Worm (Caenorhabditis elegans) whole organism, L2 larva: ENCODE data around the gene F20B6.5.
"Not testable (repeated sequence)": the region's sequence is repeated elsewhere in the genome, so short reads cannot be mapped to it uniquely, and the experiment has no call there.

Experiments
- C34F6.9 ChIP-seq: fragments of 150-350 bp; optimal IDR thresholded peaks from 2 replicates; lab custom pipeline; 2014; ENCODE audit warnings: missing biosample characterization, missing genetic modification characterization
- F13H6.1 ChIP-seq: sonication (generic microtip); optimal IDR thresholded peaks from 2 replicates; lab custom pipeline; 2016; ENCODE audit warnings: missing genetic modification characterization, missing compliant biosample characterization
- R02D3.7 ChIP-seq: fragments of 150-350 bp; optimal IDR thresholded peaks from 2 replicates; lab custom pipeline; 2014; ENCODE audit warnings: missing biosample characterization, missing genetic modification characterization
- Y55F3AM.14 ChIP-seq: fragments of 200-800 bp; sonication (Bioruptor generic); optimal IDR thresholded peaks from 2 replicates; lab custom pipeline; 2018; ENCODE audit warnings: mild to moderate bottlenecking, missing genetic modification characterization, missing compliant biosample characterization
- ama-1 ChIP-seq: fragments of 150-350 bp; optimal IDR thresholded peaks from 2 replicates; lab custom pipeline; 2018; ENCODE audit warnings: inconsistent platforms
- ceh-16 ChIP-seq: fragments of 150-350 bp; optimal IDR thresholded peaks from 2 replicates; lab custom pipeline; 2014; ENCODE audit warnings: missing biosample characterization, missing genetic modification characterization
- ceh-82 ChIP-seq: fragments of 150-350 bp; optimal IDR thresholded peaks from 2 replicates; lab custom pipeline; 2014; ENCODE audit warnings: missing biosample characterization, missing genetic modification characterization
- crh-2 ChIP-seq: sonication (generic microtip); optimal IDR thresholded peaks from 2 replicates; lab custom pipeline; 2017; ENCODE audit warnings: missing biosample characterization, missing genetic modification characterization
- elt-1 ChIP-seq: fragments of 150-350 bp; optimal IDR thresholded peaks from 2 replicates; lab custom pipeline; 2014; ENCODE audit warnings: missing biosample characterization, missing genetic modification characterization
- elt-3 ChIP-seq: sonication (generic microtip); optimal IDR thresholded peaks from 2 replicates; lab custom pipeline; 2017; ENCODE audit warnings: missing biosample characterization, missing genetic modification characterization
- fos-1 ChIP-seq: fragments of 150-350 bp; optimal IDR thresholded peaks from 2 replicates; lab custom pipeline; 2014; ENCODE audit warnings: missing biosample characterization, missing genetic modification characterization
- gmeb-1 ChIP-seq: fragments of 150-350 bp; optimal IDR thresholded peaks from 2 replicates; lab custom pipeline; 2014; ENCODE audit warnings: missing biosample characterization, missing genetic modification characterization
- lin-11 ChIP-seq: fragments of 150-350 bp; sonication (generic microtip); optimal IDR thresholded peaks from 2 replicates; lab custom pipeline; 2014; ENCODE audit warnings: missing biosample characterization, missing genetic modification characterization, inconsistent platforms, mixed read lengths
- lin-39 ChIP-seq: fragments of 150-350 bp; optimal IDR thresholded peaks from 2 replicates; lab custom pipeline; 2014; ENCODE audit warnings: missing biosample characterization, missing genetic modification reagents, missing genetic modification characterization
- lsy-2 ChIP-seq, 2 experiments: fragments of 150-350 bp in 1 of 2; sonication (generic microtip) in 1 of 2; optimal IDR thresholded peaks; 2 replicates each; lab custom pipeline; 2014 to 2017; ENCODE audit warnings: missing biosample characterization in 2 of 2, missing genetic modification characterization in 2 of 2
- mab-5 ChIP-seq: fragments of 150-350 bp; optimal IDR thresholded peaks from 2 replicates; lab custom pipeline; 2014; ENCODE audit warnings: missing biosample characterization, missing genetic modification characterization
- mbf-1 ChIP-seq: sonication (generic microtip); optimal IDR thresholded peaks from 2 replicates; lab custom pipeline; 2017; ENCODE audit warnings: missing biosample characterization, missing genetic modification characterization
- mdl-1 ChIP-seq, 2 experiments: fragments of 150-350 bp in 1 of 2; sonication (generic microtip) in 1 of 2; optimal IDR thresholded peaks; 2 replicates each; lab custom pipeline; 2017; ENCODE audit warnings: missing biosample characterization in 2 of 2, missing genetic modification characterization in 2 of 2
- nhr-10 ChIP-seq: sonication (generic microtip); optimal IDR thresholded peaks from 2 replicates; lab custom pipeline; 2017; ENCODE audit warnings: missing biosample characterization, missing genetic modification characterization
- nhr-12 ChIP-seq: fragments of 150-350 bp; optimal IDR thresholded peaks from 2 replicates; lab custom pipeline; 2014; ENCODE audit warnings: missing biosample characterization, missing genetic modification characterization
- nhr-129 ChIP-seq: fragments of 150-350 bp; optimal IDR thresholded peaks from 2 replicates; lab custom pipeline; 2014; ENCODE audit warnings: missing biosample characterization, missing genetic modification characterization
- nhr-21 ChIP-seq: fragments of 150-350 bp; optimal IDR thresholded peaks from 2 replicates; lab custom pipeline; 2014; ENCODE audit warnings: missing biosample characterization, missing genetic modification characterization
- nhr-237 ChIP-seq: fragments of 150-350 bp; optimal IDR thresholded peaks from 2 replicates; lab custom pipeline; 2014; ENCODE audit warnings: missing biosample characterization, missing genetic modification characterization
- nhr-25 ChIP-seq: fragments of 150-350 bp; sonication (generic microtip); optimal IDR thresholded peaks from 3 replicates; lab custom pipeline; 2014; ENCODE audit warnings: missing biosample characterization, missing genetic modification characterization
- nhr-6 ChIP-seq: fragments of 150-350 bp; optimal IDR thresholded peaks from 2 replicates; lab custom pipeline; 2014; ENCODE audit warnings: missing biosample characterization, missing genetic modification characterization
- peb-1 ChIP-seq: fragments of 150-350 bp; optimal IDR thresholded peaks from 2 replicates; lab custom pipeline; 2014; ENCODE audit warnings: missing biosample characterization, missing genetic modification characterization
- sem-4 ChIP-seq: fragments of 150-350 bp; optimal IDR thresholded peaks from 2 replicates; lab custom pipeline; 2014; ENCODE audit warnings: missing biosample characterization, missing genetic modification reagents, missing genetic modification characterization
- skn-1 ChIP-seq: sonication (generic microtip); optimal IDR thresholded peaks from 2 replicates; lab custom pipeline; 2017; ENCODE audit warnings: missing biosample characterization, missing genetic modification characterization
- sma-3 ChIP-seq: sonication (generic microtip); optimal IDR thresholded peaks from 2 replicates; lab custom pipeline; 2016; ENCODE audit warnings: missing genetic modification reagents, missing genetic modification characterization, missing compliant biosample characterization
- sma-9 ChIP-seq, 2 experiments: fragments of 150-350 bp in 1 of 2; sonication (generic microtip) in 1 of 2; optimal IDR thresholded peaks; 2 replicates each; lab custom pipeline; 2014 to 2016; ENCODE audit warnings: missing genetic modification characterization in 2 of 2, mild to moderate bottlenecking in 1 of 2, missing biosample characterization in 1 of 2, missing compliant biosample characterization in 1 of 2, missing genetic modification reagents in 1 of 2, moderate library complexity in 1 of 2
- snpc-4 ChIP-seq: fragments of 150-350 bp; optimal IDR thresholded peaks from 2 replicates; lab custom pipeline; 2014; ENCODE audit warnings: missing biosample characterization, missing genetic modification characterization
- unc-39 ChIP-seq: fragments of 150-350 bp; optimal IDR thresholded peaks from 2 replicates; lab custom pipeline; 2014; ENCODE audit warnings: missing biosample characterization, missing genetic modification characterization
- ztf-1 ChIP-seq: fragments of 200-800 bp; sonication (Bioruptor generic); conservative IDR thresholded peaks from 2 replicates; pipeline ENCODE4 v1.3.6; 2022; ENCODE audit warnings: missing genetic modification characterization, missing compliant biosample characterization
- ztf-11 ChIP-seq: sonication (generic microtip); optimal IDR thresholded peaks from 2 replicates; lab custom pipeline; 2017; ENCODE audit warnings: missing biosample characterization, missing genetic modification characterization
- ztf-4 ChIP-seq: fragments of 150-350 bp; optimal IDR thresholded peaks from 2 replicates; lab custom pipeline; 2014; ENCODE audit warnings: missing biosample characterization, missing genetic modification characterization

F20B6.5 gene

DNA sequence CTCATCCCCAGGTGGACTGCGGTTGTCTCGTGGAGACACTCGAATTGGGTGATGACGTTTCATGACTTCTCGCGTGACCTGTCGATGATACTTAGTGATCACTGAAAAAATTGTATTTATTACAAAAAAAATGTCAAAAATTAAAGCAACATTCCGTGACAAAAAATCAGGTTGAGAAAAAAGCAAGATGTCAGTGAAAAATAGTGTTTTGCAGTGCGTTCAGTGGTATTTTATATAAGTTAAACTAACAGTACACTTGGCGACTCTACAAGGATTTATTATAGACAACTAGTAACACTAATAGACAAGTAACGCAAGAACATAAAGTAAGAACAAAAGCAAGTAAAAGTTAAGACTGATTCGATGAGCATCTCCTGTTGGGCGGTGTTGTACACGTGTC lies at the start of gene F20B6.5:
TSS of gene F20B6.5 (minus strand) at position 101 of the 400 bp plus-strand sequence.
- not testable (repeated sequence) for TF ChIP-seq ceh-82 (tag; lab: Kevin White, UChicago); mab-5 (tag; lab: Kevin White, UChicago); ama-1

DNA sequence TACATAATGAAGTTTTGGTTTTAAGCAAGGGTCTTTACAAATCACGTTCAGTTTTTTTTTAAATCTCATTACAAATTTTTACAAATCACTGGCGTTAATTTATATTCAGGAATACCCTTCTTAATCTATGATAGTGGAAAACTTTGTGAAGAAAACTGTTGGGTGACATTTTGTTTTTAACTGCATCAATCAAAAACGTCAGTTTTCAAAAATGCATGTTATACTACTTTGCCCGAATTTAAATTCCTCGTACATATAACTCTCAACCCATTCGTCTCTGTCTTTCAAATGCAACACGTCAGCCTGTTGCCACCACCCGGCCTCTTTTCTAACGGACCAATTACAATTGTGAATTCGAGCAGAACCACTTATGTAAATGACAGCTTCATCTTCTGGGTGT lies 49.2 kb upstream of the F20B6.5 start, which contains the start of gene hlh-13:
TSS of gene hlh-13 (plus strand) at position 301 of the 400 bp plus-strand sequence.
- TF ChIP-seq ceh-16 (tag; lab: Kevin White, UChicago) (no peak), lin-11 (tag; lab: Kevin White, UChicago) (no peak), nhr-129 (tag; lab: Kevin White, UChicago) (no peak), lsy-2 (tag; optimal IDR thresholded peaks at IDR 0.05; lab: Kevin White, UChicago) (no peak), R02D3.7 (no peak), nhr-25 (no peak), nhr-10 (tag; lab: Kevin White, UChicago) (no peak), C34F6.9 (tag; lab: Kevin White, UChicago) (no peak), mbf-1 (tag; lab: Kevin White, UChicago) (no peak), elt-1 (no peak), nhr-237 (no peak)

DNA sequence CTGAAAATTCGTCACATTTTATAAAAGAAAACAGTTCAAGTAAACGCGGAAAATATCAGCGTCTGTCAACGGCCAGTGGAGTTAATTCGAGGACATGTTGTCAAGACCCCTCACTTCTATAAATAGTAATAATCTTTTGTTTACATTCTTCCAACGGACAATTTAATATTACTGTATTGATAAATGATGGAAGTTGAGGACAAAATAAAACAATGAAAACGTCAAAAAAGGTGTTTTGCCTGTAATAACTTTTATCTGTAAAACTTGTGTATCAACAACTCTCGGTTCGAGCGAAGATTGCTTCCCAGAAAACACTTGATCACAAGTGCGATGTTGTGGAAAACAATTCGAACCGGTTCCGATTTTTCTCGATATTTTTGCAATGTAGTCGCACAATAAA lies 48.7 kb upstream of the F20B6.5 start:
- TF ChIP-seq nhr-129 (tag; lab: Kevin White, UChicago) (peak; percentile 11), mab-5 (tag; lab: Kevin White, UChicago) (no peak), lsy-2 (tag; optimal IDR thresholded peaks at IDR 0.05; lab: Kevin White, UChicago) (no peak)
- TF ChIP-seq, all 48 proteins: peak for 1

DNA sequence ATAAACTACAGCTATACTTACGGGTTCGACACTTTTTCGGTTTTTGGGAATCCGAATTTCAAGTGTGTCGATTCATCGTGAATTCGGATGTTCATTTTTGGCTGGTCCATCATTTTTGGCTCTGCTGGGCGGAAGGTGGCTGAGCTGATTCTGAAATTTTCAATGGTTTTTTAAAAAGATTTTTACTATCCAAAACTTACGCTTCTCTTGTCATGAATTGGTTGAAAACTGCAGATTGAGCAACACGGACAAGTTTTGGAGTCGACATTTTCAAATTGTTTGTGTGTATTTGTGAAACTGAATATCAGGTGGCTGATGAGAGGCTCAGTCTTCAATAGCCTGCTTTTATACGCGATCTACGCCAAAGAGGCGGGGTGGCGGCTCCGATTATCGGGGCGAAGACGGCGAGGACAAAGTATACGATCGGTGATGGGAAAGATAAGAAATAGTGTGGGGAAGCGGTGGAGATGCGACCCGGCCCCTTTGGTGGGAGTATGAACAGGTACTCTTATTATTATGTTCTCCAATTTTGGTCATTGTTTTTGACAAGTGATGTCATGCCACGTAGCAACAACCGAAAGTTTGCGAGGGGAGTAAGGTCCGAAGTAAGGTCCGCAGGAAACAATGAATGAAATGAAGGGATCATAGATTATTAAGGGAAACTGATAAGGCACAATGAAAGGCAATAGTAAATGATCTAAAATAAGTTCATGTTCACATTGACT lies 47.3 kb upstream of the F20B6.5 start, which contains the start of gene F48D6.4:
TSS of gene F48D6.4 (minus strand) at position 346 of the 725 bp plus-strand sequence.
- TF ChIP-seq ama-1: peak; percentile 69
- TF ChIP-seq nhr-21: no peak
- peak; percentile 30 for TF ChIP-seq F13H6.1 (tag; lab: Kevin White, UChicago)
- peak; percentile 14 for TF ChIP-seq fos-1
- TF ChIP-seq crh-2: peak; percentile 83

DNA sequence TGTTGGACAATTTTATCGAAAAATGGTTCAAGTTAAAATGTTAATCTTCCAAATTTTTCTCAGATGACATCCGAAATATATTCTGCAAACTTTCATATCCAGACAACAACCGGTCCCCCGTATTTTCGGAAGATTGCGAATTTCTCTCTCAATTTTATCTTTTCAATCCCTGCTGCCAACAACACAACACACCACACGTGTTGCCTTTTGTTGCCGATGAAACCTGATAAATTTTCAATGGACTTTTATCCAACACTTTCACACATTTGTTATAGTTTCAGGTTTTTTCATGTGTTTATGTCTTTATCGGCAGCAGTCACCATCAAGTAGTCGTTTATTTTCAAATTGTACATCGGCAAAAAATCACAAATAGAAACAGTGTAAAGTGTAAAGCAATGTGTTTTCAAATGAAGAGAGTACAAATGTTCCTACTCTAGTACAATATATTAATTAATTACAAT lies 46.5 kb upstream of the F20B6.5 start:
- TF ChIP-seq nhr-21 (peak; percentile 48), crh-2 (peak; percentile 61), ama-1 (peak; percentile 78), sma-9 (GFP tag; optimal IDR thresholded peaks at IDR 0.05; lab: Kevin White, UChicago) (peak; percentile 5), sma-9 (tag; optimal IDR thresholded peaks at IDR 0.05; lab: Kevin White, UChicago) (no peak), lin-39 (tag; lab: Kevin White, UChicago) (no peak), F13H6.1 (tag; lab: Kevin White, UChicago) (peak; percentile 11), lin-11 (tag; lab: Kevin White, UChicago) (no peak), Y55F3AM.14 (GFP tag; lab: Kevin White, UChicago) (peak; percentile 40), lsy-2 (tag; optimal IDR thresholded peaks at IDR 0.05; lab: Kevin White, UChicago) (peak in 1 of 2 experiments; percentile 20), unc-39 (no peak)

DNA sequence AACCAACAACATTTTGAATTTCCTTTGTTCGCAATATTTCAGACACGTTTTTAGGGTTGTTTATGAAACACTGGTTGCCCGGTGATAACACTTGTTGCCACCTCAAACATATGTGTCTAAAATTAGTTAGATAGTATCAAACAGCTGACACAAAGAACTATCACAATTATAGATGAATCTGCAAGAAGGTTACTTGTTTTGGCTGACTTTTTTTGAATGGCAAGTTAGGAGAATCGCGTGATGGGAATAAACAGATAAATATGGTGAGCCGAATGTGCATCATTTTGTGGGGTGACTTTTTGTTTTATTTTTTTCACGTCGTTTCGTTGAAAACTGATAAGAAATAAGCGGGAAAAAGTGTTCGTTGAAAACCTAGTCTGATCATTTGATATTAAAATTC lies 45.4 kb upstream of the F20B6.5 start:
- peak; percentile 76 for TF ChIP-seq sma-9 (GFP tag; optimal IDR thresholded peaks at IDR 0.05; lab: Kevin White, UChicago)
- TF ChIP-seq sma-9 (tag; optimal IDR thresholded peaks at IDR 0.05; lab: Kevin White, UChicago): no peak
- no peak for TF ChIP-seq F13H6.1 (tag; lab: Kevin White, UChicago)
- peak; percentile 14 for TF ChIP-seq fos-1
- TF ChIP-seq nhr-21: no peak
- no peak for TF ChIP-seq ztf-4 (tag; lab: Kevin White, UChicago)
- peak; percentile 75 for TF ChIP-seq crh-2
- no peak for TF ChIP-seq lsy-2 (tag; optimal IDR thresholded peaks at IDR 0.05; lab: Kevin White, UChicago)

DNA sequence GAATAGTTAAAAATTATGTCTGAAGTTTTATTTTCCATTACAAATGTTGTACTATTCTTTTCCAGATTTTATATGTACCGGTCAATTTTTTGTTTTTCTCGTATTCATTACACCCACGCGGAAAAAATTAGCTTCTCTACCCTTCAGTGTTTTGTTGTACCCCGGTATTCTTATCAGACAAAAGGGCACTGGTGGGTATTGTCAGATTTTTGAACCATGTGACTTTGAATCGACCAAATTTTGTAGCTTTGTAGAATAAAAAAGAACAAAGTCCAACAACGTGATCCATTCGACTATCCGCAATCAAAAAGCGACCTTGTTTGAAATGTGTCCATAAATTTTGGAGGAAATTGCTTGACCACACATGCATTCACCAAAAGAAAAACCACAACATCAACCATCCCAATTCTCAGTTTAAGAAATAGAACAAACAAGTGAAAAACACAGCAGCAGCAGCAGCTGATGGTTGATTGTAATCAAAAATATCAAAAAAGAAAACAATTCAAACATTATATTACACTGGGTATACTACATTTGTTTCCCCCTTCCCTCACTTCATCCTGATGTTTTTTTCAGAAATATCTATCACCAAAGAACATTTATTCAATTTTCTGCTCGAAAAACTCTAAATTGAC lies 44.9 kb upstream of the F20B6.5 start:
- TF ChIP-seq snpc-4 (no peak), nhr-12 (no peak), sma-3 (GFP tag; lab: Kevin White, UChicago) (peak; percentile 15), sem-4 (tag; lab: Kevin White, UChicago) (no peak), sma-9 (GFP tag; optimal IDR thresholded peaks at IDR 0.05; lab: Kevin White, UChicago) (peak; percentile 66), sma-9 (tag; optimal IDR thresholded peaks at IDR 0.05; lab: Kevin White, UChicago) (no peak), crh-2 (peak; percentile 69), Y55F3AM.14 (GFP tag; lab: Kevin White, UChicago) (no peak), ceh-16 (tag; lab: Kevin White, UChicago) (no peak), ztf-11 (tag; lab: Kevin White, UChicago) (no peak), mdl-1 (tag; optimal IDR thresholded peaks at IDR 0.05; lab: Kevin White, UChicago) (peak in 1 of 2 experiments; percentile 37), skn-1 (tag; lab: Kevin White, UChicago) (no peak), nhr-237 (no peak), nhr-129 (tag; lab: Kevin White, UChicago) (peak; percentile 1), ceh-82 (tag; lab: Kevin White, UChicago) (no peak), R02D3.7 (no peak), nhr-6 (peak; percentile 9), fos-1 (no peak), mab-5 (tag; lab: Kevin White, UChicago) (no peak), F13H6.1 (tag; lab: Kevin White, UChicago) (no peak), gmeb-1 (tag; lab: Kevin White, UChicago) (peak; percentile 8), peb-1 (tag; lab: Kevin White, UChicago) (no peak), ztf-1 (GFP tag; lab: Robert Waterston, UW) (no peak), elt-3 (no peak)
